Worm (Caenorhabditis elegans) whole organism, L2 larva: ENCODE data around the gene C13B9.2.

Experiments
- F13H6.1 ChIP-seq: sonication (generic microtip); optimal IDR thresholded peaks from 2 replicates; lab custom pipeline; 2016; ENCODE audit warnings: missing genetic modification characterization, missing compliant biosample characterization
- elt-3 ChIP-seq: sonication (generic microtip); optimal IDR thresholded peaks from 2 replicates; lab custom pipeline; 2017; ENCODE audit warnings: missing biosample characterization, missing genetic modification characterization
- lin-11 ChIP-seq: fragments of 150-350 bp; sonication (generic microtip); optimal IDR thresholded peaks from 2 replicates; lab custom pipeline; 2014; ENCODE audit warnings: missing biosample characterization, missing genetic modification characterization, inconsistent platforms, mixed read lengths
- lin-13 ChIP-seq: fragments of 150-350 bp; optimal IDR thresholded peaks from 2 replicates; lab custom pipeline; 2014; ENCODE audit warnings: missing biosample characterization, missing genetic modification reagents, missing genetic modification characterization
- nhr-25 ChIP-seq: fragments of 150-350 bp; sonication (generic microtip); optimal IDR thresholded peaks from 3 replicates; lab custom pipeline; 2014; ENCODE audit warnings: missing biosample characterization, missing genetic modification characterization
- snpc-4 ChIP-seq: fragments of 150-350 bp; optimal IDR thresholded peaks from 2 replicates; lab custom pipeline; 2014; ENCODE audit warnings: missing biosample characterization, missing genetic modification characterization

DNA sequence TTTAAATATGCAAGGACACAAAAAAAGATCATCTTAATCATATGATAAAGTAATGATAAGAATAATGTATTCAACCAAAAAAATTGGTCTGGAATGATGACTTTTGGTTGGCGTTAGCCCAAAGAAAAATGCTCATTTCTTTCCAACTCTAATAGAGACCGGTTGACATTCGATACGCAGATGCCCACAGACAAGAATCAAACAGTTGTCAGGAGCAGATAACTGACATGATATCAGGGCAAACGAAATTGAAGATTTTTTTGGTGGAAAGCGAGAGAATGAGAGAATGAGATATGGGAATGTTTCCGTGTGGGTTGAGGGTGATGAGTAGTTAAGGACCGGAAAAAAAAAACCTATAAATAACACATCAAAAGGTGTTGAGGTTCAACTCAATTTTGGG lies 19.0 kb downstream of the C13B9.2 start:
- TF ChIP-seq elt-3 (no peak), lin-11 (no peak), nhr-25 (tag; lab: Kevin White, UChicago) (no peak), lin-13 (no peak), snpc-4 (tag; lab: Kevin White, UChicago) (no peak), F13H6.1 (tag; lab: Kevin White, UChicago) (no peak)
